Worm (Caenorhabditis elegans): Measurements from ENCODE around the gene ZK1290.7.

Gene ZK1290.7

DNA sequence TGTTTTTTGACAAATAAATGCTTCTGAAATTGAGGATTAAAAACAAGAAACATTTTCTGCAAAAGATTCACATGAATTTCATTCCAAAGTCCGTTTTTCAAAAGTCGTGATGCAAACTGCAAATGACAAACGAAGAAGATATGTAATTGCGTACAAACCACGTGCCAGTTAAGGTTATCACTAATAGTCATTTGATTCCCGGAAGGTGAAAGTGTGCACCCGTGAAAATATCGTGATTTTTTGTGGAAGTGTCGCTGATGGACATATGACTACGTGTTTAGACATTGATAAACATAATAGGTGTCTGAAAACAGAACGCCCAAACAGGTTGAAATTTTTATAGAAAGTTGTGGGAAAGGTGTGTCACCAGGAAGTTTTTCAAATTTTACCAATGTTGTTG lies 2.9 kb upstream of the ZK1290.7 start:
- TF ChIP-seq lsy-12 (tag; optimal IDR thresholded peaks at IDR 0.05) (no peak), unc-62 (GFP tag; optimal IDR thresholded peaks at IDR 0.05) (no peak), mml-1 (tag; optimal IDR thresholded peaks at IDR 0.05) (peak; percentile 39), skn-1 (tag; optimal IDR thresholded peaks at IDR 0.05) (no peak), egl-5 (tag; optimal IDR thresholded peaks at IDR 0.05) (no peak), ztf-4 (tag; optimal IDR thresholded peaks at IDR 0.05) (no peak), tbx-2 (tag; optimal IDR thresholded peaks at IDR 0.05) (peak; percentile 25), R02D3.7 (tag; optimal IDR thresholded peaks at IDR 0.05) (no peak), nhr-23 (tag; optimal IDR thresholded peaks at IDR 0.05) (peak; percentile 89), sea-2 (GFP tag; optimal IDR thresholded peaks at IDR 0.05) (no peak), nhr-28 (tag; optimal IDR thresholded peaks at IDR 0.05) (no peak), nhr-25 (tag; optimal IDR thresholded peaks at IDR 0.05) (peak; percentile 57), pha-4 (tag; optimal IDR thresholded peaks at IDR 0.05) (no peak), jun-1 (tag; optimal IDR thresholded peaks at IDR 0.05) (peak; percentile 45), ceh-28 (tag; optimal IDR thresholded peaks at IDR 0.05) (peak; percentile 6), nhr-237 (tag; optimal IDR thresholded peaks at IDR 0.05) (no peak), nhr-11 (tag; optimal IDR thresholded peaks at IDR 0.05) (no peak), ceh-82 (tag; optimal IDR thresholded peaks at IDR 0.05) (no peak), nhr-76 (tag; optimal IDR thresholded peaks at IDR 0.05) (no peak), hmg-11 (tag; optimal IDR thresholded peaks at IDR 0.05) (no peak), daf-12 (tag; optimal IDR thresholded peaks at IDR 0.05) (no peak), ZK546.5 (tag; optimal IDR thresholded peaks at IDR 0.05) (no peak), mdl-1 (tag; optimal IDR thresholded peaks at IDR 0.05) (no peak), lin-39 (tag; optimal IDR thresholded peaks at IDR 0.05) (no peak), fkh-10 (GFP tag; optimal IDR thresholded peaks at IDR 0.05) (no peak), nhr-43 (tag; optimal IDR thresholded peaks at IDR 0.05; ENCODE audit: poor library complexity, severe bottlenecking) (peak; percentile 94), ama-1 (optimal IDR thresholded peaks at IDR 0.05) (no peak), elt-2 (tag; optimal IDR thresholded peaks at IDR 0.05) (peak; percentile 86), pqm-1 (tag; optimal IDR thresholded peaks at IDR 0.05) (peak; percentile 78), elt-1 (tag; optimal IDR thresholded peaks at IDR 0.05) (no peak), eor-1 (tag; optimal IDR thresholded peaks at IDR 0.05) (no peak)

DNA sequence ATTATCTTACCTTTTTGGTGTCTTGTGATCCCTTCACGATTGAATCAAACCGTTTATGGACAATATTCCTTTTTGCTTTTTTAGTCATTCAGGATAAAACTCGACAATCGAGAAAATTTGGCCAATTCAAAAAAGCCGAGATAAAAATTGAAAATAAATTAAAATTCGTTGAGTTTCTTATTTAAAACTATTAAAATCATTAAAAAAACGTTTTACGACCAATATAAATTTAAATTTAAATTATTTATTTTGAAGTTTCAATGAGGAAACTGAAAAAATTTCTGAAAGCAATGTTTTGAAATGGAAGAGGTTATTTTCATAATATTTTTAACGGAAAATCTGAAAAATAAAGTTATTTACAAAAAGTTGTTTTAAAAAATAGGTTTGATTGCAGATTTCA lies 2.1 kb downstream of the ZK1290.7 start, which contains the start of gene ZK1290.15:
ZK1290.15 (plus strand) TSS at position 301 of the 400 bp plus-strand sequence.
- TF ChIP-seq nhr-23 (tag; optimal IDR thresholded peaks at IDR 0.05) (no peak), nhr-28 (tag; optimal IDR thresholded peaks at IDR 0.05) (no peak), aly-2 (tag; optimal IDR thresholded peaks at IDR 0.05) (no peak), ceh-28 (tag; optimal IDR thresholded peaks at IDR 0.05) (no peak), egl-5 (tag; optimal IDR thresholded peaks at IDR 0.05) (no peak), fkh-10 (GFP tag; optimal IDR thresholded peaks at IDR 0.05) (no peak), ceh-9 (tag; optimal IDR thresholded peaks at IDR 0.05) (no peak)

DNA sequence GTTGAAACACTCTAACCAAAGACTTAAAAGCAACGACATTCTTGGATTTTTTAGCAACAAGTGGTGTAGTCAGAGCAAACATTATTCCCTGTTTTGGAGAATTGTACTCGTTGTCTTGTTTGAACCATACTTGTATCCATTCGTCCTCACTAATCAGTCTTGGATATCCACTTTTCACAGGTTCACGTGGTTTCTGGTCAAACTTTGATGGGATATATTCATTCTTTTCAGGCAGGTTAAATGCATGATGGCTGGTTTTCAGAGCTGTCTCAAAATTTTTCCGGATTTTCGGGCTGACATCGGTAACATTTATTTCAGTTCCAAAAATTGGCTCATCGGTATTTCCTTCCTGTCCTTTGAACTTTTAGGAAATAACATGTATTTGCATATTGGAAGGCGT lies 3.9 kb downstream of the ZK1290.7 start:
- TF ChIP-seq fkh-2 (tag; optimal IDR thresholded peaks at IDR 0.05), result no peak

DNA sequence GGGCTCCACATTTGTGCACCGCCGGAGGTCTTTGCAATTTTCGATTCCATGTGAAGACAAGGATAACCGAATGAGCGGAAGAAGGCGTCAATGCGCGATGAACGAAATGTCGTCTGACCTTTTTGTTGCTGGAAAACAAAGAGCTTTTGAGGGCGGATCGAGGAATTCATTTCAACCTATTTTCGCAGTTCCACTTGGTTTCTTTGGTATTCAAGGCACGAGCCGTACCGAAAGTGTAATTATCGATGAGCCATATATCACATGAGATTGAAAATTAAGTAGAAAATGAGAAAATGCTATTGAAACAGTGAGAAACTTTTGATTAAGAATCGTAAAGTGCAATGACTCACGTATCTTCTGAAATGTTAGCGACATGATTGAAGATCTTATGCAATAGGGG lies 6.1 kb downstream of the ZK1290.7 start, which contains the start of gene glb-9:
glb-9 (minus strand) TSS at position 101 of the 400 bp plus-strand sequence.
- TF ChIP-seq daf-12 (tag; optimal IDR thresholded peaks at IDR 0.05), result no peak
- TF ChIP-seq nhr-43 (tag; optimal IDR thresholded peaks at IDR 0.05; ENCODE audit: poor library complexity, severe bottlenecking), result no peak
- TF ChIP-seq fos-1 (tag; optimal IDR thresholded peaks at IDR 0.05), result no peak
- no peak for TF ChIP-seq nhr-11 (tag; optimal IDR thresholded peaks at IDR 0.05)
- no peak for TF ChIP-seq elt-2 (tag; optimal IDR thresholded peaks at IDR 0.05)
- no peak for TF ChIP-seq nhr-67 (tag; optimal IDR thresholded peaks at IDR 0.05)
- no peak for TF ChIP-seq skn-1 (tag; optimal IDR thresholded peaks at IDR 0.05)
- TF ChIP-seq eor-1 (tag; optimal IDR thresholded peaks at IDR 0.05), result no peak
- TF ChIP-seq ceh-82 (tag; optimal IDR thresholded peaks at IDR 0.05), result no peak
- TF ChIP-seq tbx-2 (tag; optimal IDR thresholded peaks at IDR 0.05), result no peak
- no peak for TF ChIP-seq fkh-10 (GFP tag; optimal IDR thresholded peaks at IDR 0.05)
- TF ChIP-seq ceh-9 (tag; optimal IDR thresholded peaks at IDR 0.05), result no peak
- no peak for TF ChIP-seq lin-15B (tag; optimal IDR thresholded peaks at IDR 0.05)
- no peak for TF ChIP-seq nhr-28 (tag; optimal IDR thresholded peaks at IDR 0.05)
